Worm (Caenorhabditis elegans): ENCODE data around the gene Y57G11C.1147.

The Y57G11C.1147 gene

ce11 chrIV:14824201-14824600, 26.9 kb upstream of the Y57G11C.1147 start:
- TF ChIP-seq nhr-67 (tag; optimal IDR thresholded peaks at IDR 0.05) = no peak
- no peak for TF ChIP-seq fkh-10 (GFP tag; optimal IDR thresholded peaks at IDR 0.05)
- no peak for TF ChIP-seq unc-62 (GFP tag; optimal IDR thresholded peaks at IDR 0.05)
- TF ChIP-seq mml-1 (tag; optimal IDR thresholded peaks at IDR 0.05) = no peak
- no peak for TF ChIP-seq lsy-12 (tag; optimal IDR thresholded peaks at IDR 0.05)
- TF ChIP-seq aly-2 (tag; optimal IDR thresholded peaks at IDR 0.05) = no peak
- TF ChIP-seq ceh-82 (tag; optimal IDR thresholded peaks at IDR 0.05) = no peak

ce11 chrIV:14822267-14822666, 25.0 kb upstream of the Y57G11C.1147 start:
- no peak for TF ChIP-seq elt-2 (tag; optimal IDR thresholded peaks at IDR 0.05)
- no peak for TF ChIP-seq nhr-25 (tag; optimal IDR thresholded peaks at IDR 0.05)
- no peak for TF ChIP-seq mml-1 (tag; optimal IDR thresholded peaks at IDR 0.05)
- TF ChIP-seq nhr-237 (tag; optimal IDR thresholded peaks at IDR 0.05) = no peak
- no peak for TF ChIP-seq egl-5 (tag; optimal IDR thresholded peaks at IDR 0.05)
- no peak for TF ChIP-seq fkh-2 (tag; optimal IDR thresholded peaks at IDR 0.05)
- peak; percentile 62 for TF ChIP-seq ama-1 (optimal IDR thresholded peaks at IDR 0.05)
- TF ChIP-seq skn-1 (tag; optimal IDR thresholded peaks at IDR 0.05) = peak; percentile 9
- TF ChIP-seq ceh-28 (tag; optimal IDR thresholded peaks at IDR 0.05) = no peak
- no peak for TF ChIP-seq ztf-4 (tag; optimal IDR thresholded peaks at IDR 0.05)
- TF ChIP-seq pqm-1 (tag; optimal IDR thresholded peaks at IDR 0.05) = peak; percentile 14
- TF ChIP-seq nhr-12 (tag; optimal IDR thresholded peaks at IDR 0.05) = no peak
- no peak for TF ChIP-seq sea-2 (GFP tag; optimal IDR thresholded peaks at IDR 0.05)
- no peak for TF ChIP-seq daf-12 (tag; optimal IDR thresholded peaks at IDR 0.05)
- no peak for TF ChIP-seq ZK546.5 (tag; optimal IDR thresholded peaks at IDR 0.05)
- no peak for TF ChIP-seq snpc-4 (tag; optimal IDR thresholded peaks at IDR 0.05)
- TF ChIP-seq ceh-82 (tag; optimal IDR thresholded peaks at IDR 0.05) = peak; percentile 3
- no peak for TF ChIP-seq lsy-12 (tag; optimal IDR thresholded peaks at IDR 0.05)
- peak; percentile 50 for TF ChIP-seq nhr-43 (tag; optimal IDR thresholded peaks at IDR 0.05; ENCODE audit: poor library complexity, severe bottlenecking)
- no peak for TF ChIP-seq unc-39 (tag; optimal IDR thresholded peaks at IDR 0.05)
- TF ChIP-seq hmg-11 (tag; optimal IDR thresholded peaks at IDR 0.05) = no peak
- TF ChIP-seq egl-27 (tag; optimal IDR thresholded peaks at IDR 0.05) = no peak
- TF ChIP-seq unc-62 (GFP tag; optimal IDR thresholded peaks at IDR 0.05) = no peak

- no peak for TF ChIP-seq nhr-28 (tag; optimal IDR thresholded peaks at IDR 0.05)
- TF ChIP-seq aly-2 (tag; optimal IDR thresholded peaks at IDR 0.05) = no peak
- TF ChIP-seq fkh-10 (GFP tag; optimal IDR thresholded peaks at IDR 0.05) = no peak
- no peak for TF ChIP-seq ceh-16 (tag; optimal IDR thresholded peaks at IDR 0.05)
- no peak for TF ChIP-seq nhr-23 (tag; optimal IDR thresholded peaks at IDR 0.05)
These were observed 19.0 kb upstream of the Y57G11C.1147 start, which contains the start of gene Y57G11C.46 for ce11 chrIV:14816288-14816687. Gene Y57G11C.46, minus strand, starts transcription at chrIV:14816388.

DNA sequence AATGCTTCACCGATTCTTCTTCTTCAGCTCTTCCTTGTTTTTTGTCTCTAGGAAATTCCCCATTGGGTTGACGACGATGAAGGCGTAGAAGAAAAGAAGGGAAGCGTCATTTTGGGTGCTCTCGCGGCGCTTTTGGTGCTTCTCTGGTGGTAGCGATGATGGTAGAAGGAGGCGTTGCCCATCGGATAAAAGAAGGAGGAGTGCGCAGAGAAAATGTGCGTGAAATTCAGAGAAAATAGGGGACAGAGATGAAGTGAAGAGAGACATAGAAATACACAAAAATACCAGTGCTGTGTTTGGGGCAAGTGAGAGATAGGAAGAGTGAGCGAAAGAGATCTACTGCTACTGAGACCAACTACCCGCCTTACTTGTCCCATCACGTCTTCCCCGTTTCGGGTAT, 9.6 kb upstream of the Y57G11C.1147 start, which contains the start of gene oig-5:
Gene oig-5, plus strand, starts transcription at position 301 of the 400 bp plus-strand sequence.
- TF ChIP-seq lin-39 (tag; optimal IDR thresholded peaks at IDR 0.05) (peak; percentile 3), ama-1 (optimal IDR thresholded peaks at IDR 0.05) (no peak)

DNA sequence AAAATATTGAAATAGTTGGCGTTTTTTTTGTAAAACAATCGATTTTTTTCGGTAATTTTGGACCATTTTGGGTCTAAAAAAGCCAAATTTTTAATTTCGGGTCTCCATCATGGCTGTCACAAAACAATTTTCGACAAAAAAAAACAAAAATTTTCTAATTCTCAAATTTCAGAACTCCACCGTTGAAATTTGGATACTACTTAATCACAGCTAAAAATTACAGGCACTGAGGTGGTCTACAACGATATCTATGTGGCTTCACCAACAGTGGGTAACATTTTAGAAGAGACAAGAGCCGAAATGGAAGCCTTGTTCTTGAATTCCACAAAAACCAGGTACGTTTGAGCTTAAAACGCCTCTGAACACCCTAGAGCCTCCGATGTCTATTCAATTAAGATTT, 5.0 kb upstream of the Y57G11C.1147 start, which contains the start of gene Y57G11C.1142:
Gene Y57G11C.1142, plus strand, starts transcription at position 301 of the 400 bp plus-strand sequence.
- TF ChIP-seq ama-1 (optimal IDR thresholded peaks at IDR 0.05) (no peak), ceh-16 (tag; optimal IDR thresholded peaks at IDR 0.05) (no peak), pqm-1 (tag; optimal IDR thresholded peaks at IDR 0.05) (no peak), R02D3.7 (tag; optimal IDR thresholded peaks at IDR 0.05) (no peak), nhr-77 (tag; optimal IDR thresholded peaks at IDR 0.05) (no peak), fos-1 (tag; optimal IDR thresholded peaks at IDR 0.05) (no peak)

DNA sequence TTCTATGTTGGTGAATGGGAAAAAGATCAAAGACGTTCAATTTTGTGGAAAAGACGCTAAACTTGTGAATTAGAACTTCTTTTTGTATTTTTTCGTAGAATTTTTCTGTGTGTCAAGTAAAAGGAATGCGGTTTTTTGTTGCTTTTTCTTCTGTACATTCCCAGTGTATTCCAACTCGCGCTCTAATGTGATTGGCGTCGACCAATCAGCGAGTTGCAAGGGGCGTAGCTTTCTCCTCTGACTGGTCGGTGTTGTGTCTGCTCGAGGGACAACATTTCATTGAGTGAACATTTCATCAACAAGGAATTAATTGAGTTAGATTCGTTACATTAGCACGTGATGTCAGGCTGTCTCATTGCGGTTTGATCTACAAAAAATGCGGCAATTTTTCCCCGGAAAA, 3.6 kb upstream of the Y57G11C.1147 start:
- TF ChIP-seq nfya-1 (tag; optimal IDR thresholded peaks at IDR 0.05; ENCODE audit: insufficient read depth) (peak; percentile 57), ceh-9 (tag; optimal IDR thresholded peaks at IDR 0.05) (no peak)
